Fruit fly (Drosophila melanogaster) whole organism, embryonic: ENCODE measurements around the gene CG10862.

ENCODE experiments used
- CG12071 ChIP-seq: fragments of 200-800 bp; sonication (Bioruptor generic); optimal IDR thresholded peaks from 3 replicates; lab custom pipeline; 2018; ENCODE audit warnings: missing biosample characterization, mild to moderate bottlenecking, missing genetic modification characterization
- CG12299 ChIP-seq: fragments of 200-800 bp; sonication (Bioruptor generic); optimal IDR thresholded peaks from 2 replicates; lab custom pipeline; 2018; ENCODE audit warnings: missing biosample characterization, mild to moderate bottlenecking, missing genetic modification characterization
- CG16779 ChIP-seq: fragments of 200-800 bp; sonication (Bioruptor generic); IDR thresholded peaks from 2 replicates; pipeline ENCODE4 v1.3.6; 2022; ENCODE audit warnings: missing biosample characterization, missing genetic modification characterization
- Hmr ChIP-seq: fragments of 200-800 bp; sonication (Bioruptor generic); optimal IDR thresholded peaks from 3 replicates; lab custom pipeline; 2017; ENCODE audit warnings: mild to moderate bottlenecking, missing biosample characterization, missing genetic modification reagents, missing genetic modification characterization
- Hr39 ChIP-seq: fragments of >200 bp; optimal IDR thresholded peaks from 2 replicates; lab custom pipeline; 2017
- Xrp1 ChIP-seq: fragments of 200-800 bp; sonication (Bioruptor generic); IDR thresholded peaks from 2 replicates; pipeline ENCODE4 v1.3.6; 2022; ENCODE audit warnings: missing biosample characterization, missing genetic modification characterization
- gem ChIP-seq: fragments of 200-800 bp; sonication (Bioruptor generic); optimal IDR thresholded peaks from 2 replicates; lab custom pipeline; 2019; ENCODE audit warnings: missing biosample characterization, mild to moderate bottlenecking, missing genetic modification characterization, moderate library complexity
- pzg ChIP-seq: fragments of 200-800 bp; sonication (Bioruptor generic); optimal IDR thresholded peaks from 3 replicates; lab custom pipeline; 2018; ENCODE audit warnings: missing biosample characterization, mild to moderate bottlenecking, missing genetic modification characterization, moderate library complexity
- sob ChIP-seq: fragments of 200-800 bp; sonication (Bioruptor generic); IDR thresholded peaks from 2 replicates; pipeline ENCODE4 v1.3.6; 2022; ENCODE audit warnings: missing biosample characterization, missing genetic modification characterization

DNA sequence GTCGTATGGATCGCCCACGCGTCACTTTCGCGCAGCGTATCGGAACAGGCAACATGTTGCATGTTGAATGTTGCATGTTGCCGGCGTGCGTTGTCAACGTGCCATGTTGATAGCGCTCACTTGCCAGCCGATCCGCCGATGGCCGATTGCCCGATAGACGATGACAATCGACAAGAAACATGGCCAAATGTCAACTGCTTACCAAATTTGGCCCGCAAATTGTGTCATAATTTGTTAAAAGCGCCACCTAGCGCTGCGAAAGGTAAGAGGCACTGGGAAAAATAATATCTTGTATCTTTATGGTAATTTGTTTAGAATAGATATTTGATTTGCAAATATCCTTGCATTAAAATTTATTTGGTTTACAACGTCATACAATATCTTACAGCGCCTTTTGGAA is 47.9 kb upstream of the CG10862 start:
- no peak for TF ChIP-seq pzg
- TF ChIP-seq CG12299 (tag; lab: Kevin White, UChicago) = no peak
- no peak for TF ChIP-seq CG12071 (GFP tag; lab: Kevin White, UChicago)
- no peak for TF ChIP-seq Hr39 (lab: Kevin White, UChicago)
- no peak for TF ChIP-seq sob (GFP tag; lab: Robert Waterston, UW)
- no peak for TF ChIP-seq gem (tag; lab: Kevin White, UChicago)
- no peak for TF ChIP-seq CG16779 (GFP tag; lab: Robert Waterston, UW)
- TF ChIP-seq Hmr (GFP tag; lab: Kevin White, UChicago) = no peak
- TF ChIP-seq Xrp1 (GFP tag; lab: Robert Waterston, UW) = no peak
